Worm (Caenorhabditis elegans): ENCODE measurements around the gene cup-14.

The cup-14 gene

DNA sequence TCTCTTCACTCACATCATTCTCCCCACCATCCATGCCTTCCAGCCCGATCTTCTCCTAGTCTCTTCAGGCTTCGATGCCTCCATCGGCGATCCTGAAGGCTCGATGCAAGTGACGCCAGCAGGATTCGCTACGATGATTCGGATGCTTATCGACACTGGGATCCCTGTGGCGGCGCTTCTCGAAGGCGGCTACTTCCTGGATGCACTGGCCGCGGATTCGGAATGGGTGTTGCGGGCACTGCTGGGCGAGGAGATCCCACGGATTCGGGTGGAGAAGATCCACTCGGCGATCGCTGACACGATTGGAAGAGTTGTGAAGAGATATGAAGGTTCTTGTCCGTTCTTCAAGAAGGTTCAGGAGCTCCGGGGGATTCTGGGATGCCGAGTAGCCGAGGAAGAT is 14.4 kb upstream of the cup-14 start:
- TF ChIP-seq unc-86 (tag; optimal IDR thresholded peaks at IDR 0.05) (no peak), dsc-1 (tag; optimal IDR thresholded peaks at IDR 0.05) (no peak), aly-2 (tag; optimal IDR thresholded peaks at IDR 0.05) (no peak), sox-4 (tag; optimal IDR thresholded peaks at IDR 0.05) (no peak), jun-1 (tag; optimal IDR thresholded peaks at IDR 0.05) (no peak), ceh-82 (tag; optimal IDR thresholded peaks at IDR 0.05) (no peak), lin-13 (GFP tag; optimal IDR thresholded peaks at IDR 0.05) (no peak), unc-98 (GFP tag; IDR thresholded peaks at IDR 0.05) (no peak), lsy-2 (tag; optimal IDR thresholded peaks at IDR 0.05) (no peak)

DNA sequence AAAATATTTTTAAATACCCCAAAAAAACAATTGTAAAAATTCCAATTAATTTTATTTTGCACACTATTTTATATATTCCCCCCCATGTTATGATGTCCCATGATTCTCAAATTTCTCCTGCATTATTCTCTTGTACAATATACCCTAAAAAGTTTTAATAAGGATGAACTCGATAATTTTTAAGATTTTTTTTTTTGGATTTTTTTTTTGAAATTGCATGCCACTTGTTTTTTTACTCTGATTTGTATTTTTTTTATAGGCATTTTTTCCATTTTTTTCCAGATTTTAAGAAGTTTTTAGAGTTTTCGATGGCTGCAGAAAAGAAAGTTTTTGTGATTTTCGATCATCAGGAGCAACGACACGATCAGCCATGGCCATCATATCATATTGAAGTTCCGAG is 10.4 kb upstream of the cup-14 start, which contains the start of gene hda-10:
TSS of gene hda-10 (plus strand) at position 301 of the 400 bp plus-strand sequence.
- TF ChIP-seq zip-4 (GFP tag; optimal IDR thresholded peaks at IDR 0.05) = no peak
- TF ChIP-seq lin-39 (tag; optimal IDR thresholded peaks at IDR 0.05) = no peak
- TF ChIP-seq mep-1 (tag; optimal IDR thresholded peaks at IDR 0.05) = no peak
- no peak for TF ChIP-seq nhr-11 (tag; optimal IDR thresholded peaks at IDR 0.05)
- no peak for TF ChIP-seq lir-3 (tag; optimal IDR thresholded peaks at IDR 0.05; ENCODE audit: poor library complexity)
- TF ChIP-seq nhr-85 (tag) = no peak
- no peak for TF ChIP-seq dsc-1 (tag; optimal IDR thresholded peaks at IDR 0.05)
- TF ChIP-seq sup-37 (GFP tag; optimal IDR thresholded peaks at IDR 0.05) = no peak
- TF ChIP-seq hlh-4 (tag; optimal IDR thresholded peaks at IDR 0.05) = no peak
- no peak for TF ChIP-seq C34B4.2 (tag; optimal IDR thresholded peaks at IDR 0.05)
- no peak for TF ChIP-seq C16A3.4 (tag; optimal IDR thresholded peaks at IDR 0.05)
- no peak for TF ChIP-seq egl-27 (tag; optimal IDR thresholded peaks at IDR 0.05)
- TF ChIP-seq nhr-90 (tag; optimal IDR thresholded peaks at IDR 0.05; ENCODE audit: poor library complexity) = no peak

- TF ChIP-seq blmp-1 (tag; optimal IDR thresholded peaks at IDR 0.05) (no peak), nhr-85 (tag) (no peak), pqm-1 (tag; optimal IDR thresholded peaks at IDR 0.05) (no peak), lin-35 (GFP tag; optimal IDR thresholded peaks at IDR 0.05) (no peak)
Measured at ce11 chrII:13879589-13879988, 7.5 kb upstream of the cup-14 start.

ce11 chrII:13877994-13878393 is 6.0 kb upstream of the cup-14 start:
- TF ChIP-seq unc-62 (GFP tag; optimal IDR thresholded peaks at IDR 0.05) (no peak), efl-1 (optimal IDR thresholded peaks at IDR 0.05) (no peak), efl-1 (GFP tag; optimal IDR thresholded peaks at IDR 0.05 in 1 of 2) (peak in 1 of 2 experiments; percentile 33), snpc-4 (tag; optimal IDR thresholded peaks at IDR 0.05) (no peak), nhr-28 (tag; optimal IDR thresholded peaks at IDR 0.05) (no peak), lin-15B (tag; optimal IDR thresholded peaks at IDR 0.05) (no peak), tlp-1 (tag; optimal IDR thresholded peaks at IDR 0.05) (no peak)

DNA sequence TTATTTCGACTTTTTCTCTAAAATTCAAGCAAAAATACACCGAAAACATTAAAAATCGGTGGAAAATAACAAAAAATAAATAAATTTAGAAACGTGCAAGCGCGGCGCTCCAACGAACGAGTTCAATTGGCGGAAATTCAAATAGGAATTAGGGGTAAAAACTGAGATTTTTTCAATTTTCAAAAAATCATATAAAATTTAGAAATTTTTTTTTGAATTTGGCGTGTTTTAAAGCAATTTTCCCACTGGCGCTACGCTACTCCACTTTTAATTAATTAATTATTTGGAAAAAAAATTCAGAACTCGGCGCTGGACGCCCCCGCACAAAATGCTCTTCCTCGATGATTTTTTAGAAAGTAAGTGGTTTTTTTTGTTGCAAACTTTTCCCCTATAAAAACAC is 3.7 kb upstream of the cup-14 start, which contains the start of gene ing-3:
TSS of gene ing-3 (plus strand) at position 301 of the 400 bp plus-strand sequence.
- no peak for TF ChIP-seq elt-2 (tag; optimal IDR thresholded peaks at IDR 0.05)

ce11 chrII:13862453-13862852 is 9.6 kb downstream of the cup-14 start:
- peak; percentile 28 for TF ChIP-seq elt-2 (tag; optimal IDR thresholded peaks at IDR 0.05)
- TF ChIP-seq swsn-7 (tag; optimal IDR thresholded peaks at IDR 0.05) = no peak
- no peak for TF ChIP-seq pax-3 (tag; optimal IDR thresholded peaks at IDR 0.05)
- no peak for TF ChIP-seq unc-130 (tag; optimal IDR thresholded peaks at IDR 0.05)
- no peak for TF ChIP-seq nhr-28 (tag; optimal IDR thresholded peaks at IDR 0.05)
- no peak for TF ChIP-seq nhr-12 (tag; optimal IDR thresholded peaks at IDR 0.05)
- no peak for TF ChIP-seq fkh-8 (tag; optimal IDR thresholded peaks at IDR 0.05)
- no peak for TF ChIP-seq efl-3 (GFP tag; optimal IDR thresholded peaks at IDR 0.05)
- no peak for TF ChIP-seq elt-3 (tag; optimal IDR thresholded peaks at IDR 0.05)
